Worm (Caenorhabditis elegans): ENCODE results near the gene exos-2.

DNA sequence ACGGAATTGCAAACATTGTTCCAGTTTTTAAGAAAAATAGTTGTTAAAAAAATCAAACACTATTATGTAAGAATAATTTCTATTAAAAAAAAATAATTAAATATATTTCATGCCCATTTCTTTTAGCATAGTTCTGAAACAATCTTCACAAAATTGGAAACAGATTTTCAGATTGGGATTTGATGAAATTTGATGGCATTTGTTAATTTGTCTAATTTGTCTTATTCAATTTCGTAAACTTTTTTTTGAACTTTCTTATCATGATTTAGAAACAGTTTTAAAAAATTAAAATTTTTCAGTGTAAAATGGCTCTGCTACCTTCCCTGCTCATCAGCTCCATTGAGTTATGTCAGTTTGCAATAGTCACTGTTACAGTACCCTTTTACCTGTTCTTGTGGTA is 10.4 kb upstream of the exos-2 start, which contains the start of gene srv-13:
- no peak for TF ChIP-seq sem-4 (tag; optimal IDR thresholded peaks at IDR 0.05)
- TF ChIP-seq dmd-4 (tag; optimal IDR thresholded peaks at IDR 0.05): no peak
- no peak for TF ChIP-seq snpc-4 (tag; optimal IDR thresholded peaks at IDR 0.05)
- no peak for TF ChIP-seq nhr-12 (tag; optimal IDR thresholded peaks at IDR 0.05)
- no peak for TF ChIP-seq blmp-1 (tag; optimal IDR thresholded peaks at IDR 0.05; ENCODE audit: insufficient read depth)
- TF ChIP-seq nhr-25 (tag; optimal IDR thresholded peaks at IDR 0.05): no peak
- no peak for TF ChIP-seq ZK546.5 (tag; optimal IDR thresholded peaks at IDR 0.05)
- TF ChIP-seq lsy-2 (tag; optimal IDR thresholded peaks at IDR 0.05): no peak
- no peak for TF ChIP-seq ama-1 (optimal IDR thresholded peaks at IDR 0.05)
- no peak for TF ChIP-seq lin-39 (tag; optimal IDR thresholded peaks at IDR 0.05)
